Fruit fly (Drosophila melanogaster): ENCODE data around the gene CG9044.

dm6 chr2L:5927363-5927762 is 21.9 kb upstream of the CG9044 start:
- TF ChIP-seq CG8478 (optimal IDR thresholded peaks at IDR 0.05) (no peak), CTCF (optimal IDR thresholded peaks at IDR 0.05) (no peak)

Data from S2 (cell line).